Worm (Caenorhabditis elegans) whole organism, L3 larva: ENCODE results near the gene vha-17.

Source experiments
- ceh-9 ChIP-seq: sonication (generic microtip); optimal IDR thresholded peaks from 2 replicates; lab custom pipeline; 2018; ENCODE audit warnings: missing biosample characterization, missing genetic modification characterization
- egl-27 ChIP-seq: sonication (generic microtip); optimal IDR thresholded peaks from 4 replicates; lab custom pipeline; 2017; ENCODE audit warnings: missing biosample characterization, missing genetic modification reagents, missing genetic modification characterization
- elt-3 ChIP-seq, 3 experiments: fragments of 150-350 bp in 1 of 3; sonication (generic microtip) in 2 of 3; optimal IDR thresholded peaks; 2 replicates in 2 of 3; 4 replicates in 1 of 3; lab custom pipeline; 2014 to 2017; ENCODE audit warnings: missing biosample characterization in 3 of 3, missing genetic modification characterization in 3 of 3
- lin-15B ChIP-seq: fragments of 150-350 bp; optimal IDR thresholded peaks from 2 replicates; lab custom pipeline; 2014; ENCODE audit warnings: missing biosample characterization, missing genetic modification characterization
- lin-39 ChIP-seq: fragments of 150-350 bp; optimal IDR thresholded peaks from 2 replicates; lab custom pipeline; 2018; ENCODE audit warnings: missing biosample characterization, missing genetic modification reagents, missing genetic modification characterization
- nhr-11 ChIP-seq: fragments of 150-350 bp; optimal IDR thresholded peaks from 2 replicates; lab custom pipeline; 2014; ENCODE audit warnings: missing biosample characterization, missing genetic modification characterization
- nhr-77 ChIP-seq: fragments of 150-350 bp; optimal IDR thresholded peaks from 2 replicates; lab custom pipeline; 2014; ENCODE audit warnings: missing biosample characterization, missing genetic modification characterization
- pha-4 ChIP-seq: fragments of 150-350 bp; optimal IDR thresholded peaks from 2 replicates; lab custom pipeline; 2014; ENCODE audit warnings: missing biosample characterization, missing genetic modification reagents, missing genetic modification characterization
- pqm-1 ChIP-seq: fragments of 150-350 bp; optimal IDR thresholded peaks from 2 replicates; lab custom pipeline; 2017; ENCODE audit warnings: missing biosample characterization, missing genetic modification characterization, inconsistent platforms
- skn-1 ChIP-seq: fragments of 150-350 bp; optimal IDR thresholded peaks from 2 replicates; lab custom pipeline; 2014; ENCODE audit warnings: missing biosample characterization, missing genetic modification characterization
- unc-39 ChIP-seq: sonication (generic microtip); optimal IDR thresholded peaks from 4 replicates; lab custom pipeline; 2017; ENCODE audit warnings: missing biosample characterization, missing genetic modification characterization
- ztf-11 ChIP-seq: fragments of 150-350 bp; optimal IDR thresholded peaks from 2 replicates; lab custom pipeline; 2014; ENCODE audit warnings: missing biosample characterization, missing genetic modification characterization

DNA sequence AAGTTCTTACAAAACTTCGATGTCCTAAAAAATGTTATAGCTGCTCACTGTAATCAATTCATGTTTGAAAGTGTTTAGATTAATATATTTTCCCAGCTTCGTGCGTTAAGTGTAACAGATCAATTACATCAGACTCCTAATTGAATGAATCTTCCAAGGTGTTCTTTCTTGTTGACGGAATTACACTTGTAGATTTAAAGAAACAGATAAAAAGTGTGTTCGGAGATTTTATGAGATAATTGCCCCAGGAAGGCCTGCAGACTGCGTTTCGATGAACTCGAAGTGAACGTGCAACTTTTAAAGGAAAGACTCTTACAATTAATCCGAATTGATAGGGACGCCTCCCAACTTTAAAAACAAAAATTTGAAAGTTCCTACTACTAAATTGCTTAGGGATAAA, 32.0 kb upstream of the vha-17 start:
- TF ChIP-seq nhr-77 (tag; lab: Kevin White, UChicago), result no peak
- TF ChIP-seq lin-39 (tag; lab: Kevin White, UChicago), result no peak
- no peak for TF ChIP-seq nhr-11 (tag; lab: Kevin White, UChicago)
- TF ChIP-seq ceh-9 (tag; lab: Kevin White, UChicago), result no peak
- TF ChIP-seq pha-4 (tag; lab: Kevin White, UChicago), result no peak
- no peak for TF ChIP-seq lin-15B
- no peak for TF ChIP-seq pqm-1 (tag; lab: Kevin White, UChicago)
- no peak for TF ChIP-seq unc-39
- no peak for TF ChIP-seq ztf-11 (tag; lab: Kevin White, UChicago)
- TF ChIP-seq elt-3 (tag; optimal IDR thresholded peaks at IDR 0.05; lab: Kevin White, UChicago), result no peak
- no peak for TF ChIP-seq skn-1 (tag; lab: Kevin White, UChicago)
- no peak for TF ChIP-seq egl-27
